Fruit fly (Drosophila melanogaster): Measurements from ENCODE around the gene CG17801.

DNA sequence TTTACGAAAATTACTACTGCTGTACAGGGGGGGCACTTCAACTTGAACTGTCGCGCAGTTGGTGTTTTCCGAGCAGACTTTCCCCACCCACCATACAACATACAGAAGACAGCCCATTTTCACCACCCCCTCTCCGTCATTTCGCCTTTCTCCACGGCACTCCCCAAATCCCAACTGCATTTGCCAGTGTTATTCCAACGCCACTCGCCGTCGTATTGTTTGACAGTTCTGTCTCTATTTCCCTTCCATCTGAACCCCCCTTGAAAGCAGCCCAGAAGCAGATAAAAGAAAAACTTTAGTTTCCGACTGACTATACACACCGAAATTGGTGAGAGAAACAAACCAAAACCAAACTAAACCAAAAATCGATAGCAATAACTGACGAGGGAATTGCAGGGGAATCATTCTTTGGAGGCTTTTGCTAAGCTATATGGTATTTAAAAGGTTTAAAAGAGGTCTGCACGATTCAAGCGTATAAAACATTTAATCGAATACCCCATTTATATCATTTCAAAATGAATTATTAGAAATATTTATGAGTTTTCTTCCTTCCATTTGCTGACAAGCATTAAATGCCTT is 20.2 kb upstream of the CG17801 start:
- TF ChIP-seq HLH106 (tag; optimal IDR thresholded peaks at IDR 0.05) = no peak
- no peak for TF ChIP-seq sage (GFP tag; optimal IDR thresholded peaks at IDR 0.05)
- no peak for TF ChIP-seq Vsx2 (GFP tag; optimal IDR thresholded peaks at IDR 0.05; ENCODE audit: partially characterized antibody)
- TF ChIP-seq rgr (GFP tag; optimal IDR thresholded peaks at IDR 0.05) = no peak
- TF ChIP-seq h (GFP tag; optimal IDR thresholded peaks at IDR 0.05) = no peak
- no peak for TF ChIP-seq Sp1 (GFP tag; optimal IDR thresholded peaks at IDR 0.05)
- no peak for TF ChIP-seq Jra (GFP tag; optimal IDR thresholded peaks at IDR 0.05)
- no peak for TF ChIP-seq CrebA (GFP tag; optimal IDR thresholded peaks at IDR 0.05; ENCODE audit: borderline replicate concordance)
- no peak for TF ChIP-seq Rel (GFP tag; optimal IDR thresholded peaks at IDR 0.05)
- no peak for TF ChIP-seq Rel (tag; optimal IDR thresholded peaks at IDR 0.05)
- no peak for TF ChIP-seq ey (GFP tag; optimal IDR thresholded peaks at IDR 0.05)
- no peak for TF ChIP-seq Abd-B (GFP tag; optimal IDR thresholded peaks at IDR 0.05)
